Worm (Caenorhabditis elegans): ENCODE results near the gene T21D12.12.

DNA sequence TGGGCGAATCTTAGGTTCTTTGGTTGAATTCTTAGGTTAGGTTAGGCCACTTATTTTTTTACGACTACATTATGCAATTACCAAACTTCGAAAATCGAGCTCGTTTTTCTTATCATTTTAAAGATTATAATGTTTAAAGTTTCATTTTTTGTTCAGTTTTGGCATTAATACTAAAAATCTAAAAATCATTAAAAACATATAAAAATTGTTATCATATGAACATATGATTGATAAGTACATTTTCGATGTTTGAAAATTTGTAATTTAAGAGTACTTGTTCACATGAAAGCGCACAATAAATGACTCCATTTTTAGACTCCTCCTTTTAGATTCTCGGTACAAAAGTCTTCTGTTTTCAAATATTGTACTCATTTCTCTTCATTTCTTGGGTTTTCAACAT lies 38.9 kb downstream of the T21D12.12 start:
- TF ChIP-seq nhr-25 (tag; optimal IDR thresholded peaks at IDR 0.05) (no peak), fos-1 (tag; optimal IDR thresholded peaks at IDR 0.05) (no peak), snpc-4 (tag; optimal IDR thresholded peaks at IDR 0.05) (no peak), elt-3 (tag; optimal IDR thresholded peaks at IDR 0.05) (no peak), nhr-237 (tag; optimal IDR thresholded peaks at IDR 0.05) (no peak), nhr-12 (tag; optimal IDR thresholded peaks at IDR 0.05) (no peak), ZK546.5 (tag; optimal IDR thresholded peaks at IDR 0.05) (no peak), lin-39 (tag; optimal IDR thresholded peaks at IDR 0.05) (no peak), unc-62 (GFP tag; optimal IDR thresholded peaks at IDR 0.05) (no peak), elt-1 (tag; optimal IDR thresholded peaks at IDR 0.05) (no peak), sma-3 (GFP tag; optimal IDR thresholded peaks at IDR 0.05) (no peak), skn-1 (tag; optimal IDR thresholded peaks at IDR 0.05) (no peak)
